Fruit fly (Drosophila melanogaster) whole organism, pupa: ENCODE data around the gene Or82a.
A peak's percentile ranks its signal among the peaks of the same experiment; 100 is the strongest.

Experiments used
- CG10348 ChIP-seq: fragments of 200-800 bp; sonication (Bioruptor generic); IDR thresholded peaks from 2 replicates; pipeline ENCODE4 v1.3.6; 2022; ENCODE audit warnings: missing biosample characterization, missing genetic modification characterization
- CG12605 ChIP-seq: fragments of 200-800 bp; sonication (Bioruptor generic); IDR thresholded peaks from 2 replicates; pipeline ENCODE4 v1.3.6; 2022; ENCODE audit warnings: missing biosample characterization, missing genetic modification characterization
- CG13204 ChIP-seq: fragments of 200-800 bp; sonication (Bioruptor generic); optimal IDR thresholded peaks from 2 replicates; lab custom pipeline; 2018; ENCODE audit warnings: missing biosample characterization, mild to moderate bottlenecking, missing genetic modification characterization, moderate library complexity
- CG14655 ChIP-seq: fragments of 200-800 bp; sonication (Bioruptor generic); optimal IDR thresholded peaks from 3 replicates; lab custom pipeline; 2017; ENCODE audit warnings: mild to moderate bottlenecking, missing biosample characterization, missing genetic modification reagents, missing genetic modification characterization
- CG15710 ChIP-seq: fragments of 200-800 bp; sonication (Bioruptor generic); optimal IDR thresholded peaks from 2 replicates; lab custom pipeline; 2018; ENCODE audit warnings: missing biosample characterization, mild to moderate bottlenecking, missing genetic modification characterization, moderate library complexity
- CG17806 ChIP-seq: fragments of 200-800 bp; sonication (Bioruptor generic); optimal IDR thresholded peaks from 2 replicates; lab custom pipeline; 2018; ENCODE audit warnings: missing biosample characterization, mild to moderate bottlenecking, missing genetic modification characterization, moderate library complexity
- CG32121 ChIP-seq: fragments of 200-800 bp; sonication (Bioruptor generic); IDR thresholded peaks from 2 replicates; pipeline ENCODE4 v1.3.6; 2022; ENCODE audit warnings: missing biosample characterization, missing genetic modification characterization
- CG34367 ChIP-seq: fragments of 200-800 bp; sonication (Bioruptor generic); optimal IDR thresholded peaks from 2 replicates; lab custom pipeline; 2018; ENCODE audit warnings: missing biosample characterization, mild to moderate bottlenecking, missing genetic modification characterization
- CG4496 ChIP-seq: fragments of 200-800 bp; sonication (Bioruptor generic); IDR thresholded peaks from 3 replicates; pipeline ENCODE4 v1.3.6; 2022; ENCODE audit warnings: missing biosample characterization, missing genetic modification characterization
- CG8159 ChIP-seq: fragments of 200-800 bp; sonication (Bioruptor generic); optimal IDR thresholded peaks from 3 replicates; lab custom pipeline; 2018; ENCODE audit warnings: missing biosample characterization, mild to moderate bottlenecking, missing genetic modification characterization, moderate library complexity
- CG8301 ChIP-seq: fragments of 200-800 bp; sonication (Bioruptor generic); optimal IDR thresholded peaks from 2 replicates; lab custom pipeline; 2018; ENCODE audit warnings: missing biosample characterization, mild to moderate bottlenecking, missing genetic modification characterization
- CG9948 ChIP-seq: fragments of 200-800 bp; sonication (Bioruptor generic); optimal IDR thresholded peaks from 2 replicates; lab custom pipeline; 2018; ENCODE audit warnings: missing biosample characterization, mild to moderate bottlenecking, missing genetic modification characterization, moderate library complexity
- D1 ChIP-seq: fragments of 200-800 bp; sonication (Bioruptor generic); optimal IDR thresholded peaks from 2 replicates; lab custom pipeline; 2018; ENCODE audit warnings: missing biosample characterization, mild to moderate bottlenecking, missing genetic modification characterization, moderate library complexity
- EcR ChIP-seq: fragments of 200-800 bp; sonication (Bioruptor generic); optimal IDR thresholded peaks from 3 replicates; lab custom pipeline; 2019; ENCODE audit warnings: missing biosample characterization, missing genetic modification characterization, mild to moderate bottlenecking, moderate library complexity, missing genetic modification reagents
- Ets98B ChIP-seq: fragments of 200-800 bp; sonication (Bioruptor generic); IDR thresholded peaks from 2 replicates; pipeline ENCODE4 v1.3.6; 2022; ENCODE audit warnings: missing biosample characterization, missing genetic modification characterization
- Pif1A ChIP-seq: fragments of 200-800 bp; sonication (Bioruptor generic); optimal IDR thresholded peaks from 3 replicates; lab custom pipeline; 2016; ENCODE audit warnings: missing biosample characterization, missing genetic modification characterization
- Pif1B ChIP-seq: fragments of 200-800 bp; sonication (Bioruptor generic); optimal IDR thresholded peaks from 3 replicates; lab custom pipeline; 2016; ENCODE audit warnings: missing biosample characterization, missing genetic modification characterization
- Snoo ChIP-seq: fragments of 200-800 bp; sonication (Bioruptor generic); optimal IDR thresholded peaks from 3 replicates; lab custom pipeline; 2017; ENCODE audit warnings: missing biosample characterization, mild to moderate bottlenecking, missing genetic modification characterization, inconsistent platforms
- fd96Ca ChIP-seq: fragments of 200-800 bp; sonication (Bioruptor generic); IDR thresholded peaks from 3 replicates; pipeline ENCODE4 v1.3.6; 2022; ENCODE audit warnings: missing biosample characterization, missing genetic modification characterization
- gl ChIP-seq: fragments of 200-800 bp; sonication (Bioruptor generic); optimal IDR thresholded peaks from 2 replicates; lab custom pipeline; 2018; ENCODE audit warnings: missing biosample characterization, mild to moderate bottlenecking, missing genetic modification characterization
- rn ChIP-seq: fragments of 200-800 bp; sonication (Bioruptor generic); IDR thresholded peaks from 2 replicates; pipeline ENCODE4 v1.3.6; 2022; ENCODE audit warnings: missing biosample characterization, missing genetic modification characterization

The Or82a gene

dm6 chr3R:4277828-4278227 is 21.1 kb downstream of the Or82a start, which contains the start of gene flip:
TSS of gene flip (minus strand) at chr3R:4277928.
- no peak for TF ChIP-seq CG4496 (GFP tag; lab: Robert Waterston, UW)
- no peak for TF ChIP-seq CG34367 (tag; lab: Kevin White, UChicago)
- no peak for TF ChIP-seq CG8159 (tag; lab: Kevin White, UChicago)
- no peak for TF ChIP-seq Snoo (tag; lab: Kevin White, UChicago)
- TF ChIP-seq gl (tag; lab: Kevin White, UChicago) = no peak
- TF ChIP-seq CG14655 (GFP tag; lab: Kevin White, UChicago) = no peak
- no peak for TF ChIP-seq CG13204 (GFP tag; lab: Kevin White, UChicago)
- TF ChIP-seq CG8301 (tag; lab: Kevin White, UChicago) = no peak
- no peak for TF ChIP-seq Pif1A (GFP tag; lab: Kevin White, UChicago)
- no peak for TF ChIP-seq rn (GFP tag; lab: Robert Waterston, UW)
- TF ChIP-seq EcR (GFP tag; lab: Kevin White, UChicago) = no peak
- TF ChIP-seq fd96Ca (GFP tag; lab: Robert Waterston, UW) = no peak
- no peak for TF ChIP-seq CG12605 (GFP tag; lab: Robert Waterston, UW)
- no peak for TF ChIP-seq CG10348 (GFP tag; lab: Robert Waterston, UW)
- TF ChIP-seq CG17806 (tag; lab: Kevin White, UChicago) = no peak

DNA sequence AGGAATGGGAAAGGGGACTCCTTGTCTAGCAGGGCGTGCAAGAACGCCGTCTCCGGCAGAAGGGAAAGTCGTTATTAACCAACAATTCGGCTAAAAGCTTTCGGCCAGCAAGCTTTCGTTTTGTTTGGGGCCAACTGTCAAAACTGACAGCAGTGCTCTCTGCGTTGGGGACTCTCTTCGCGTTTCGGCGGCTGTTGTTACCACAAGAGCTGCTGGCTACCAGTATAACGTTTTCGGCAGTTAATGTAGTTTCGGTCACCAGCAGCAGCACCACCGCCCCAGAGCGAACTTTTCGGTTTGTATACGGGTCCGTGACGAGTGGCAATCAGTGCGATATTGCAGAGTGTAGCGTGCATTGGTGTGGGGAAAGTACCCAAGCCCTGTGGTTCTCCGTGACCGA is 23.3 kb downstream of the Or82a start, which contains the start of gene cpx:
cpx (plus strand) TSS at position 160 of the 400 bp plus-strand sequence.
- TF ChIP-seq CG32121 (GFP tag; lab: Robert Waterston, UW) (no peak), CG15710 (no peak), CG10348 (GFP tag; lab: Robert Waterston, UW) (no peak), CG12605 (GFP tag; lab: Robert Waterston, UW) (no peak), fd96Ca (GFP tag; lab: Robert Waterston, UW) (no peak), Pif1A (GFP tag; lab: Kevin White, UChicago) (no peak), CG9948 (tag; lab: Kevin White, UChicago) (no peak), Ets98B (GFP tag; lab: Robert Waterston, UW) (no peak), CG34367 (tag; lab: Kevin White, UChicago) (no peak), CG14655 (GFP tag; lab: Kevin White, UChicago) (no peak), Pif1B (GFP tag; lab: Kevin White, UChicago) (no peak), Snoo (tag; lab: Kevin White, UChicago) (no peak), rn (GFP tag; lab: Robert Waterston, UW) (no peak), CG13204 (GFP tag; lab: Kevin White, UChicago) (no peak), EcR (GFP tag; lab: Kevin White, UChicago) (no peak)
- TF ChIP-seq, all 21 proteins: peak for 0

DNA sequence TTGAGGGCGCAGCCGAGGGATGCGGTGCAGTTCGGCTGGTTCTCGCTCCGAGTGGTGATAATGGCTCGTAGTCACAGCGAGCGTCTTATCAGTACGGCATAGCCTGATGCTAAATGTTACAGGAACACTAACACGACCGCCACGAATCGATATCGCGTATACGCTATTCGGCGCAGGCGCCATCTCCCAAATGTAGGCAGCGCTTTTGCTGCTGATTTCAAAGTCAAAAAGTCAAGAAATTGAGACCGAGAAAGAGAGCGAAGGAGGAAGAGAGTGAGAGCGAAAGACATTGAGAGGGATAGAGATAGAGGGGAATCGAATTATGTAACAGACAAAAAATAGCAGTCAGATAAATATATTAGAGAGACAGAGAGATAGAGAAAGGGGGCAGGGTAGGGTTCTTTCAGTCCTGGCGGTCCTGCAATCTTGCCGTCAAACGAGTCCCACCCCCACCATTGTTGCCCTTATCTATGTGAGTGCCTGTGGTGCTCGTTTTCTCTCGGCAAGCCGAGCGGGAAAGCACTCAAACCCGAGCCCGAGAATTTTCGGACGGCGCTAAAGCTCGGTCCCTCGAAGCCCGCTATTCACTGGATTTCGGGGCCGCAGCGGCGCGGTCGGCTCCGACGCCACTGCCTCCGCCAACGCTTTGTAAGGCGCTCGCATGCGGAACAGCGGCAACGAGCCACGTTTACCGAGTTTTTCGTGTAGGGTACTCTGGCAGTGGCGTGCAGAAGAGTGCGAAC is 24.5 kb downstream of the Or82a start:
- no peak for TF ChIP-seq Pif1A (GFP tag; lab: Kevin White, UChicago)
- no peak for TF ChIP-seq gl (tag; lab: Kevin White, UChicago)
- no peak for TF ChIP-seq CG17806 (tag; lab: Kevin White, UChicago)
- no peak for TF ChIP-seq CG32121 (GFP tag; lab: Robert Waterston, UW)
- 0 out of 3 replicates have a peak, but pooled peaks have one; percentile 29 for TF ChIP-seq CG4496 (GFP tag; lab: Robert Waterston, UW)
- 0 out of 3 replicates have a peak, but pooled peaks have one; percentile 11 for TF ChIP-seq fd96Ca (GFP tag; lab: Robert Waterston, UW)
- no peak for TF ChIP-seq CG14655 (GFP tag; lab: Kevin White, UChicago)
- 0 out of 2 replicates have a peak, but pooled peaks have one; percentile 13 for TF ChIP-seq Ets98B (GFP tag; lab: Robert Waterston, UW)
- no peak for TF ChIP-seq Pif1B (GFP tag; lab: Kevin White, UChicago)
- TF ChIP-seq D1 (tag; lab: Kevin White, UChicago) = no peak
- no peak for TF ChIP-seq Snoo (tag; lab: Kevin White, UChicago)
- TF ChIP-seq EcR (GFP tag; lab: Kevin White, UChicago) = no peak
- TF ChIP-seq CG13204 (GFP tag; lab: Kevin White, UChicago) = peak; percentile 16
- no peak for TF ChIP-seq CG9948 (tag; lab: Kevin White, UChicago)
- no peak for TF ChIP-seq CG15710
- TF ChIP-seq CG34367 (tag; lab: Kevin White, UChicago) = no peak
- no peak for TF ChIP-seq CG10348 (GFP tag; lab: Robert Waterston, UW)
- no peak for TF ChIP-seq CG12605 (GFP tag; lab: Robert Waterston, UW)
- no peak for TF ChIP-seq CG8159 (tag; lab: Kevin White, UChicago)
- no peak for TF ChIP-seq rn (GFP tag; lab: Robert Waterston, UW)
- TF ChIP-seq CG8301 (tag; lab: Kevin White, UChicago) = no peak
- TF ChIP-seq, all 21 proteins: peak for 4

DNA sequence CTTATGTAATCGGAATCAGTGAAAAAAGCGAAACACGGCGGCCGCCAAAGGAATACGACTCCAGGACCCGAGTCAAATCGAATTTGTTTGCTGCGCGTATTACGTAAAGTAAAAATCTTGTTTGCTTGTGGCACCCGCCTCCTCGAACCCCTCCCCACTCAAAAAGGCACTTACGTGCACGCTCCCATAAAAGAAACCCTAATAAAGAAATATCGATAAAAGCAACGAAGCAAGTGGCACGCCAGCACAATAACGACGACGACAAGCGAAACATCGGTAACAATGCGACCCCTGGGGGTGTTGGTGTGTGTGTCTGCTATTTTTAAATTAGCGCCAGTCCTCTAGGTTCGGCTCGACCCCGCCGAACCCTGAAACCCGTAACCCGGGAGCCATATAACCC is 25.4 kb downstream of the Or82a start:
- no peak for TF ChIP-seq CG34367 (tag; lab: Kevin White, UChicago)
- TF ChIP-seq CG8301 (tag; lab: Kevin White, UChicago) = no peak
- TF ChIP-seq Pif1A (GFP tag; lab: Kevin White, UChicago) = no peak
- no peak for TF ChIP-seq CG9948 (tag; lab: Kevin White, UChicago)
- TF ChIP-seq CG15710 = no peak
- TF ChIP-seq rn (GFP tag; lab: Robert Waterston, UW) = no peak
- no peak for TF ChIP-seq D1 (tag; lab: Kevin White, UChicago)
- no peak for TF ChIP-seq CG17806 (tag; lab: Kevin White, UChicago)
- TF ChIP-seq CG12605 (GFP tag; lab: Robert Waterston, UW) = no peak
- no peak for TF ChIP-seq CG14655 (GFP tag; lab: Kevin White, UChicago)
- no peak for TF ChIP-seq fd96Ca (GFP tag; lab: Robert Waterston, UW)
- TF ChIP-seq Snoo (tag; lab: Kevin White, UChicago) = no peak
- TF ChIP-seq CG13204 (GFP tag; lab: Kevin White, UChicago) = no peak
- TF ChIP-seq Ets98B (GFP tag; lab: Robert Waterston, UW) = no peak
